Fruit fly (Drosophila melanogaster) whole organism, embryonic: ENCODE data around the gene glob1.

Experiments used
- Bteb2 ChIP-seq: fragments of 200-800 bp; sonication (Bioruptor generic); optimal IDR thresholded peaks from 2 replicates; lab custom pipeline; 2016; ENCODE audit warnings: missing biosample characterization, missing genetic modification characterization
- CG10209 ChIP-seq: fragments of 200-800 bp; sonication (Bioruptor generic); optimal IDR thresholded peaks from 3 replicates; lab custom pipeline; 2017; ENCODE audit warnings: missing biosample characterization, mild to moderate bottlenecking, missing genetic modification characterization, missing genetic modification reagents
- CG13624 ChIP-seq: fragments of 200-800 bp; sonication (Bioruptor generic); optimal IDR thresholded peaks from 2 replicates; lab custom pipeline; 2016; ENCODE audit warnings: missing biosample characterization, missing genetic modification characterization
- CG2120 ChIP-seq: fragments of 200-800 bp; sonication (Bioruptor generic); optimal IDR thresholded peaks from 3 replicates; lab custom pipeline; 2016; ENCODE audit warnings: missing biosample characterization, missing genetic modification characterization
- CG2875 ChIP-seq: fragments of 200-800 bp; sonication (Bioruptor generic); optimal IDR thresholded peaks from 2 replicates; lab custom pipeline; 2017; ENCODE audit warnings: missing biosample characterization, mild to moderate bottlenecking, missing genetic modification characterization, missing genetic modification reagents
- CG30431 ChIP-seq: fragments of 200-800 bp; sonication (Bioruptor generic); optimal IDR thresholded peaks from 2 replicates; lab custom pipeline; 2017; ENCODE audit warnings: missing biosample characterization, missing genetic modification characterization
- CG34422 ChIP-seq: fragments of 200-800 bp; sonication (Bioruptor generic); IDR thresholded peaks from 3 replicates; pipeline ENCODE4 v1.3.6; 2022; ENCODE audit warnings: missing biosample characterization, missing genetic modification characterization
- CG43689 ChIP-seq: fragments of 200-800 bp; sonication (Bioruptor generic); IDR thresholded peaks from 2 replicates; pipeline ENCODE4 v1.3.6; 2022; ENCODE audit warnings: missing biosample characterization, missing genetic modification characterization
- CG6765 ChIP-seq: fragments of 200-800 bp; sonication (Bioruptor generic); optimal IDR thresholded peaks from 3 replicates; lab custom pipeline; 2017; ENCODE audit warnings: missing biosample characterization, mild to moderate bottlenecking, missing genetic modification characterization
- Dbx ChIP-seq: fragments of 200-800 bp; sonication (Bioruptor generic); IDR thresholded peaks from 3 replicates; pipeline ENCODE4 v1.3.6; 2022; ENCODE audit warnings: missing biosample characterization, missing genetic modification characterization
- Deaf1 ChIP-seq: fragments of 200-800 bp; optimal IDR thresholded peaks from 3 replicates; lab custom pipeline; 2019; ENCODE audit warnings: missing biosample characterization, mild to moderate bottlenecking, missing genetic modification characterization, moderate library complexity
- Eip74EF ChIP-seq, 2 experiments: fragments of 200-800 bp in 1 of 2; fragments of >200 bp in 1 of 2; sonication (Bioruptor generic) in 1 of 2; optimal IDR thresholded peaks; 2 replicates each; lab custom pipeline; 2017 to 2019; ENCODE audit warnings: missing biosample characterization in 2 of 2, missing genetic modification characterization in 2 of 2, mild to moderate bottlenecking in 1 of 2, moderate library complexity in 1 of 2
- Gsc ChIP-seq: fragments of 200-800 bp; sonication (Bioruptor generic); IDR thresholded peaks from 2 replicates; pipeline ENCODE4 v1.3.6; 2022; ENCODE audit warnings: missing biosample characterization, missing genetic modification characterization
- HLHmδ ChIP-seq: fragments of 200-800 bp; sonication (Bioruptor generic); optimal IDR thresholded peaks from 2 replicates; lab custom pipeline; 2018; ENCODE audit warnings: missing biosample characterization, mild to moderate bottlenecking, missing genetic modification characterization, moderate library complexity
- Hmr ChIP-seq: fragments of 200-800 bp; sonication (Bioruptor generic); optimal IDR thresholded peaks from 3 replicates; lab custom pipeline; 2017; ENCODE audit warnings: mild to moderate bottlenecking, missing biosample characterization, missing genetic modification reagents, missing genetic modification characterization
- Hr51 ChIP-seq, 2 experiments: fragments of 200-800 bp; sonication (Bioruptor generic); optimal IDR thresholded peaks; 2 replicates in 1 of 2; 3 replicates in 1 of 2; lab custom pipeline; 2016 to 2018; ENCODE audit warnings: missing biosample characterization in 2 of 2, missing genetic modification characterization in 2 of 2, mild to moderate bottlenecking in 1 of 2, moderate library complexity in 1 of 2
- Med ChIP-seq: fragments of 200-800 bp; sonication (Bioruptor generic); peaks from one replicate; lab custom pipeline; 2016; ENCODE audit warnings: missing biosample characterization, missing genetic modification characterization, mild to moderate bottlenecking, inconsistent platforms, moderate library complexity
- Rfx ChIP-seq: fragments of 200-800 bp; sonication (Bioruptor generic); IDR thresholded peaks from 2 replicates; pipeline ENCODE4 v1.3.6; 2022; ENCODE audit warnings: missing biosample characterization, missing genetic modification characterization
- Trl ChIP-seq, 3 experiments: fragments of >200 bp in 2 of 3; fragments of 200-800 bp in 1 of 3; sonication (Bioruptor generic) in 1 of 3; optimal IDR thresholded peaks; 2 replicates in 1 of 3; 3 replicates in 2 of 3; lab custom pipeline; 2016 to 2017; ENCODE audit warnings: missing biosample characterization in 1 of 3, missing genetic modification characterization in 1 of 3
- abd-A ChIP-seq: fragments of 200-800 bp; sonication (Bioruptor generic); optimal IDR thresholded peaks from 3 replicates; lab custom pipeline; 2019; ENCODE audit warnings: missing biosample characterization, mild to moderate bottlenecking, missing genetic modification characterization, moderate library complexity
- cas ChIP-seq: fragments of 200-800 bp; sonication (Bioruptor generic); IDR thresholded peaks from 2 replicates; pipeline ENCODE4 v1.3.6; 2022; ENCODE audit warnings: missing biosample characterization, missing genetic modification characterization
- ci ChIP-seq: fragments of 200-800 bp; sonication (Bioruptor generic); IDR thresholded peaks from 3 replicates; pipeline ENCODE4 v1.3.6; 2022; ENCODE audit warnings: missing biosample characterization, missing genetic modification characterization
- croc ChIP-seq: fragments of 200-800 bp; sonication (Bioruptor generic); conservative IDR thresholded peaks from 3 replicates; pipeline ENCODE4 v1.3.6; 2022; ENCODE audit warnings: missing biosample characterization, missing genetic modification characterization
- dmrt99B ChIP-seq: fragments of 200-800 bp; sonication (Bioruptor generic); optimal IDR thresholded peaks from 2 replicates; lab custom pipeline; 2018; ENCODE audit warnings: missing biosample characterization, mild to moderate bottlenecking, missing genetic modification characterization, moderate library complexity
- fd102C ChIP-seq: fragments of 200-800 bp; sonication (Bioruptor generic); optimal IDR thresholded peaks from 2 replicates; lab custom pipeline; 2018; ENCODE audit warnings: missing biosample characterization, mild to moderate bottlenecking, missing genetic modification characterization, moderate library complexity
- hkb ChIP-seq, 2 experiments: fragments of 200-800 bp in 1 of 2; fragments of >200 bp in 1 of 2; sonication (Bioruptor generic) in 1 of 2; IDR thresholded peaks in 1 of 2; optimal IDR thresholded peaks in 1 of 2; 2 replicates each; pipeline versions ENCODE4 v1.3.6 to Lab custom; 2017 to 2022; ENCODE audit warnings: missing biosample characterization in 1 of 2, missing genetic modification characterization in 1 of 2
- mam ChIP-seq: fragments of 200-800 bp; sonication (Bioruptor generic); optimal IDR thresholded peaks from 3 replicates; lab custom pipeline; 2016; ENCODE audit warnings: missing biosample characterization, missing genetic modification characterization
- onecut ChIP-seq: fragments of 200-800 bp; sonication (Bioruptor generic); IDR thresholded peaks from 2 replicates; pipeline ENCODE4 v1.3.6; 2022; ENCODE audit warnings: missing biosample characterization, missing genetic modification characterization
- prd ChIP-seq, 3 experiments: fragments of >200 bp in 2 of 3; fragments of 200-800 bp in 1 of 3; sonication (Bioruptor generic) in 1 of 3; optimal IDR thresholded peaks in 2 of 3; IDR thresholded peaks in 1 of 3; 2 replicates in 2 of 3; 3 replicates in 1 of 3; pipeline versions ENCODE4 v1.3.6 to Lab custom; 2017 to 2022; ENCODE audit warnings: missing biosample characterization in 1 of 3, missing genetic modification characterization in 1 of 3
- pum ChIP-seq: fragments of 200-800 bp; sonication (Bioruptor generic); optimal IDR thresholded peaks from 2 replicates; lab custom pipeline; 2016; ENCODE audit warnings: missing biosample characterization, missing genetic modification characterization
- salm ChIP-seq: fragments of 200-800 bp; sonication (Bioruptor generic); optimal IDR thresholded peaks from 2 replicates; lab custom pipeline; 2018; ENCODE audit warnings: missing biosample characterization, mild to moderate bottlenecking, missing genetic modification characterization
- slbo ChIP-seq: fragments of 200-800 bp; sonication (Bioruptor generic); IDR thresholded peaks from 2 replicates; pipeline ENCODE4 v1.3.6; 2022; ENCODE audit warnings: missing biosample characterization, missing genetic modification characterization
- usp ChIP-seq: fragments of >200 bp; optimal IDR thresholded peaks from 2 replicates; lab custom pipeline; 2017; ENCODE audit warnings: missing biosample characterization, missing genetic modification characterization
- vvl ChIP-seq: fragments of 200-800 bp; sonication (Bioruptor generic); IDR thresholded peaks from 2 replicates; pipeline ENCODE4 v1.3.6; 2022; ENCODE audit warnings: missing biosample characterization, missing genetic modification characterization
- wor ChIP-seq: fragments of 200-800 bp; sonication (Bioruptor generic); IDR thresholded peaks from 2 replicates; pipeline ENCODE4 v1.3.6; 2022; ENCODE audit warnings: missing biosample characterization, missing genetic modification characterization

Gene glob1

dm6 chr3R:15947605-15948004 is 43.2 kb upstream of the glob1 start (continued):
- TF ChIP-seq Dbx (GFP tag; lab: Robert Waterston, UW), result peak; percentile 57; the same call in 1 of the 3 replicates
- TF ChIP-seq slbo, result 0 out of 2 replicates have a peak, but pooled peaks have one; percentile 36
- TF ChIP-seq hkb (optimal IDR thresholded peaks at IDR 0.05; lab: Kevin White, UChicago), result peak; percentile 62
- no peak for TF ChIP-seq hkb (GFP tag; IDR thresholded peaks at IDR 0.05; lab: Robert Waterston, UW)
- peak; percentile 41 for TF ChIP-seq CG2120 (GFP tag; lab: Kevin White, UChicago)
- no peak for TF ChIP-seq salm (tag; lab: Kevin White, UChicago)
- peak; percentile 1 for TF ChIP-seq mam (GFP tag; lab: Kevin White, UChicago)
- peak; percentile 48; the same call in 1 of the 2 replicates for TF ChIP-seq Rfx (GFP tag; lab: Robert Waterston, UW)
- no peak for TF ChIP-seq pum (GFP tag; lab: Kevin White, UChicago)

dm6 chr3R:15937708-15938107 is 33.3 kb upstream of the glob1 start:
- TF ChIP-seq Eip74EF (GFP tag; optimal IDR thresholded peaks at IDR 0.05; lab: Kevin White, UChicago), result no peak
- TF ChIP-seq prd (optimal IDR thresholded peaks at IDR 0.05; lab: Kevin White, UChicago), result no peak
- TF ChIP-seq prd (GFP tag; IDR thresholded peaks at IDR 0.05; lab: Robert Waterston, UW), result no peak
- TF ChIP-seq CG30431, result no peak
- TF ChIP-seq CG34422 (GFP tag; lab: Robert Waterston, UW), result no peak
- TF ChIP-seq Deaf1, result peak; percentile 65
- no peak for TF ChIP-seq Gsc
- TF ChIP-seq Trl (optimal IDR thresholded peaks at IDR 0.05; lab: Kevin White, UChicago), result peak; percentile 4 to 26
- TF ChIP-seq Trl (GFP tag; optimal IDR thresholded peaks at IDR 0.05; lab: Kevin White, UChicago), result no peak
- no peak for TF ChIP-seq dmrt99B
- TF ChIP-seq CG13624 (GFP tag; lab: Kevin White, UChicago), result no peak
- TF ChIP-seq onecut (GFP tag; lab: Robert Waterston, UW), result peak; percentile 96
- peak; percentile 63 for TF ChIP-seq Med
- TF ChIP-seq Hr51 (GFP tag; optimal IDR thresholded peaks at IDR 0.05; lab: Kevin White, UChicago), result peak in 1 of 2 experiments; percentile 14
- TF ChIP-seq hkb (optimal IDR thresholded peaks at IDR 0.05; lab: Kevin White, UChicago), result no peak
- TF ChIP-seq hkb (GFP tag; IDR thresholded peaks at IDR 0.05; lab: Robert Waterston, UW), result no peak
- TF ChIP-seq CG2875 (GFP tag; lab: Kevin White, UChicago), result no peak
- no peak for TF ChIP-seq ci (GFP tag; lab: Robert Waterston, UW)
- no peak for TF ChIP-seq CG10209 (GFP tag; lab: Kevin White, UChicago)
- peak; percentile 46 for TF ChIP-seq abd-A
- no peak for TF ChIP-seq fd102C (GFP tag; lab: Kevin White, UChicago)
- no peak for TF ChIP-seq usp (GFP tag; lab: Kevin White, UChicago)
- no peak for TF ChIP-seq CG43689 (GFP tag; lab: Robert Waterston, UW)
- no peak for TF ChIP-seq CG6765
- no peak for TF ChIP-seq HLHmδ (GFP tag; lab: Kevin White, UChicago)

- TF ChIP-seq Hmr (GFP tag; lab: Kevin White, UChicago), result no peak
- TF ChIP-seq vvl (GFP tag; lab: Robert Waterston, UW), result no peak
- TF ChIP-seq wor (GFP tag; lab: Robert Waterston, UW), result no peak
- TF ChIP-seq Bteb2, result no peak
- no peak for TF ChIP-seq cas (GFP tag; lab: Robert Waterston, UW)
- TF ChIP-seq onecut (GFP tag; lab: Robert Waterston, UW), result peak; percentile 90
- TF ChIP-seq croc (GFP tag; lab: Robert Waterston, UW), result no peak
- TF ChIP-seq, all 482 proteins: peak for 1
These were observed 31.1 kb upstream of the glob1 start for dm6 chr3R:15935538-15935937.
